Worm (Caenorhabditis elegans) whole organism, early embryonic: Measurements from ENCODE around the gene srsx-40.

Source experiments
- B0310.2 ChIP-seq: sonication (generic microtip); optimal IDR thresholded peaks from 2 replicates; lab custom pipeline; 2016; ENCODE audit warnings: mild to moderate bottlenecking, missing genetic modification characterization, missing compliant biosample characterization
- F13C5.2 ChIP-seq: sonication (generic microtip); optimal IDR thresholded peaks from 2 replicates; lab custom pipeline; 2017; ENCODE audit warnings: mild to moderate bottlenecking, missing genetic modification characterization, inconsistent platforms, missing compliant biosample characterization
- aly-1 ChIP-seq: sonication (generic microtip); optimal IDR thresholded peaks from 2 replicates; lab custom pipeline; 2016; ENCODE audit warnings: missing genetic modification characterization, missing compliant biosample characterization
- ama-1 ChIP-seq: fragments of 150-350 bp; optimal IDR thresholded peaks from 2 replicates; lab custom pipeline; 2014
- ceh-13 ChIP-seq: fragments of 200-800 bp; sonication (Bioruptor generic); optimal IDR thresholded peaks from 2 replicates; lab custom pipeline; 2018; ENCODE audit warnings: mild to moderate bottlenecking, missing genetic modification characterization, missing compliant biosample characterization
- ceh-36 ChIP-seq: sonication (generic microtip); optimal IDR thresholded peaks from 2 replicates; lab custom pipeline; 2016; ENCODE audit warnings: missing genetic modification characterization, inconsistent platforms, missing compliant biosample characterization
- ets-7 ChIP-seq: sonication (generic microtip); optimal IDR thresholded peaks from 2 replicates; lab custom pipeline; 2016; ENCODE audit warnings: missing genotype, missing genetic modification characterization, missing compliant biosample characterization
- flt-1 ChIP-seq: fragments of 200-800 bp; sonication (Bioruptor generic); IDR thresholded peaks from 2 replicates; pipeline ENCODE4 v1.3.6; 2022; ENCODE audit warnings: missing genetic modification characterization, missing compliant biosample characterization
- hmbx-1 ChIP-seq: sonication (generic microtip); optimal IDR thresholded peaks from 2 replicates; lab custom pipeline; 2016; ENCODE audit warnings: mild to moderate bottlenecking, missing genetic modification characterization, missing compliant biosample characterization
- hmg-4 ChIP-seq: fragments of 200-800 bp; sonication (Bioruptor generic); optimal IDR thresholded peaks from 2 replicates; lab custom pipeline; 2018; ENCODE audit warnings: mild to moderate bottlenecking, missing genetic modification characterization, missing compliant biosample characterization
- hnd-1 ChIP-seq: sonication (generic microtip); optimal IDR thresholded peaks from 2 replicates; lab custom pipeline; 2016; ENCODE audit warnings: missing genetic modification characterization, missing compliant biosample characterization
- pes-1 ChIP-seq: fragments of 200-800 bp; sonication (Bioruptor generic); IDR thresholded peaks from 2 replicates; pipeline ENCODE4 v1.3.6; 2022; ENCODE audit warnings: missing genetic modification reagents, missing genetic modification characterization, missing compliant biosample characterization
- scrt-1 ChIP-seq: fragments of 200-800 bp; sonication (Bioruptor generic); IDR thresholded peaks from 2 replicates; pipeline ENCODE4 v1.3.6; 2022; ENCODE audit warnings: missing genetic modification characterization, missing compliant biosample characterization
- sea-1 ChIP-seq: fragments of 200-800 bp; sonication (Bioruptor generic); conservative IDR thresholded peaks from 2 replicates; pipeline ENCODE4 v1.3.6; 2022; ENCODE audit warnings: missing genetic modification characterization, missing compliant biosample characterization
- tbx-11 ChIP-seq: fragments of 200-800 bp; sonication (Bioruptor generic); IDR thresholded peaks from 2 replicates; pipeline ENCODE4 v1.3.6; 2022; ENCODE audit warnings: missing genetic modification characterization, missing compliant biosample characterization
- tbx-37 ChIP-seq: fragments of 200-800 bp; sonication (Bioruptor generic); conservative IDR thresholded peaks from 2 replicates; pipeline ENCODE4 v1.3.6; 2022; ENCODE audit warnings: missing genetic modification reagents, missing genetic modification characterization, missing compliant biosample characterization
- tra-4 ChIP-seq: sonication (generic microtip); optimal IDR thresholded peaks from 2 replicates; lab custom pipeline; 2017; ENCODE audit warnings: missing genetic modification characterization, missing compliant biosample characterization

srsx-40 gene

ce11 chrV:7741918-7742317 is 38.5 kb upstream of the srsx-40 start:
- TF ChIP-seq ceh-36 (no peak), scrt-1 (GFP tag; lab: Robert Waterston, UW) (no peak), tra-4 (no peak), hnd-1 (tag; lab: Kevin White, UChicago) (no peak), sea-1 (GFP tag; lab: Robert Waterston, UW) (no peak), tbx-11 (GFP tag; lab: Robert Waterston, UW) (no peak), F13C5.2 (no peak)

ce11 chrV:7739949-7740348 is 36.5 kb upstream of the srsx-40 start:
- TF ChIP-seq hnd-1 (tag; lab: Kevin White, UChicago) (no peak), hmg-4 (GFP tag; lab: Kevin White, UChicago) (no peak), sea-1 (GFP tag; lab: Robert Waterston, UW) (no peak), scrt-1 (GFP tag; lab: Robert Waterston, UW) (no peak), flt-1 (GFP tag; lab: Robert Waterston, UW) (no peak), ets-7 (tag; lab: Kevin White, UChicago) (no peak), tra-4 (no peak), ama-1 (lab: Kevin White, UChicago) (no peak), aly-1 (tag; lab: Kevin White, UChicago) (no peak), B0310.2 (tag; lab: Kevin White, UChicago) (no peak), ceh-36 (no peak), hmbx-1 (no peak), ceh-13 (GFP tag; lab: Kevin White, UChicago) (no peak), F13C5.2 (no peak), tbx-11 (GFP tag; lab: Robert Waterston, UW) (no peak), pes-1 (no peak), tbx-37 (GFP tag; lab: Robert Waterston, UW) (no peak)

DNA sequence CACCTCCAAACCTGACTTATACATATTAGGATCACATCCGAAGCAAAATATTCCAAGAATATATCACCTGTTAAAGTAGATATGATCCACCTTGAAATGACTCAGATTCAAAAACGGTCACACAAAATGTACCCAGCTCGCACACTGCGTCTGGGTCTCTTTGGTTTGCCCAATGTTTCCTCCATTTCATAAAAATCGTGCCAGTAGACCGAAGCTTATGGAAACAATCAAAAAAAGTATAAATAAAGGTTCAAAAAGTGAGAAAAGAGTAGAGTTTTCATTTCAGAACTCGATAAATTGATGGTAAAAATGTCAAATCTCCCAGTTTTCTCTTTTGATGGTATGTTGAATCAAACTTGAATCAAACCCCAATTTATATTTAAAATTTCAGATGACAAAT is 34.3 kb upstream of the srsx-40 start, which contains the start of gene srr-9:
TSS of gene srr-9 (plus strand) at position 301 of the 400 bp plus-strand sequence.
- TF ChIP-seq sea-1 (GFP tag; lab: Robert Waterston, UW) (no peak), hnd-1 (tag; lab: Kevin White, UChicago) (no peak), F13C5.2 (no peak), tbx-37 (GFP tag; lab: Robert Waterston, UW) (no peak), pes-1 (no peak), scrt-1 (GFP tag; lab: Robert Waterston, UW) (no peak), ceh-36 (no peak), hmbx-1 (no peak), tbx-11 (GFP tag; lab: Robert Waterston, UW) (no peak), B0310.2 (tag; lab: Kevin White, UChicago) (no peak), aly-1 (tag; lab: Kevin White, UChicago) (no peak), ama-1 (lab: Kevin White, UChicago) (no peak), tra-4 (no peak), ceh-13 (GFP tag; lab: Kevin White, UChicago) (no peak), ets-7 (tag; lab: Kevin White, UChicago) (no peak), hmg-4 (GFP tag; lab: Kevin White, UChicago) (no peak)

ce11 chrV:7735319-7735718 is 31.9 kb upstream of the srsx-40 start, which contains the start of gene srr-10:
TSS of gene srr-10 (plus strand) at chrV:7735619.
- TF ChIP-seq tbx-37 (GFP tag; lab: Robert Waterston, UW) (no peak), flt-1 (GFP tag; lab: Robert Waterston, UW) (no peak), pes-1 (no peak), ceh-36 (no peak)

ce11 chrV:7734909-7735308 is 31.5 kb upstream of the srsx-40 start, which contains the start of gene clic-1:
TSS of gene clic-1 (minus strand) at chrV:7734911.
- TF ChIP-seq B0310.2 (tag; lab: Kevin White, UChicago) (no peak), F13C5.2 (peak; percentile 63), hnd-1 (tag; lab: Kevin White, UChicago) (no peak), ceh-13 (GFP tag; lab: Kevin White, UChicago) (no peak), scrt-1 (GFP tag; lab: Robert Waterston, UW) (no peak)

ce11 chrV:7733240-7733765 is 29.9 kb upstream of the srsx-40 start:
- TF ChIP-seq tbx-37 (GFP tag; lab: Robert Waterston, UW) (no peak), B0310.2 (tag; lab: Kevin White, UChicago) (no peak), scrt-1 (GFP tag; lab: Robert Waterston, UW) (no peak), hnd-1 (tag; lab: Kevin White, UChicago) (no peak), tbx-11 (GFP tag; lab: Robert Waterston, UW) (no peak), flt-1 (GFP tag; lab: Robert Waterston, UW) (no peak)

ce11 chrV:7730488-7730887 is 27.1 kb upstream of the srsx-40 start:
- no peak for TF ChIP-seq aly-1 (tag; lab: Kevin White, UChicago)
- no peak for TF ChIP-seq hmg-4 (GFP tag; lab: Kevin White, UChicago)
- TF ChIP-seq tbx-37 (GFP tag; lab: Robert Waterston, UW), result 0 out of 2 replicates have a peak, but pooled peaks have one; percentile 18
- peak; percentile 8 for TF ChIP-seq B0310.2 (tag; lab: Kevin White, UChicago)
- TF ChIP-seq sea-1 (GFP tag; lab: Robert Waterston, UW), result no peak
- no peak for TF ChIP-seq hmbx-1
- TF ChIP-seq scrt-1 (GFP tag; lab: Robert Waterston, UW), result no peak
- peak; percentile 37; the same call in 1 of the 2 replicates for TF ChIP-seq pes-1
- TF ChIP-seq ceh-36, result peak; percentile 25
- no peak for TF ChIP-seq ceh-13 (GFP tag; lab: Kevin White, UChicago)
- TF ChIP-seq hnd-1 (tag; lab: Kevin White, UChicago), result no peak
- TF ChIP-seq ets-7 (tag; lab: Kevin White, UChicago), result no peak

DNA sequence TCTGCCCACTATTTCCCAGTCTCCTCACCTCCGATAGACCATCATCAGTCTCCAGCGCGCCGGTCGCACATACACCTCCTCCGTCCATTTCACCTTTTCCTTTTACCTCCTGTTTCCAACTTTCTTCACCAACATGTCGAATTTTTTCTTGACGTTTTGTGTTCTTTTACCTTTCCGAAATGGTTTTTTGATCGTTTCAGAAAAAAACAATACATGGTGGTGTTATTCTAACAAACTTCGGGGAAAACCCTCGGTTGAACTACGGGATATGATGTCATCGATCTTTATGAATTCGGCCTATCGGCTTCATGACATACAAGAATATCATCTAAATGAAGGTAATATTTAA is 25.2 kb upstream of the srsx-40 start, which contains the start of gene Y97E10C.1:
TSS of gene Y97E10C.1 (plus strand) at position 201 of the 349 bp plus-strand sequence.
- TF ChIP-seq hnd-1 (tag; lab: Kevin White, UChicago), result no peak
- no peak for TF ChIP-seq tbx-11 (GFP tag; lab: Robert Waterston, UW)
- no peak for TF ChIP-seq F13C5.2
- no peak for TF ChIP-seq hmg-4 (GFP tag; lab: Kevin White, UChicago)
- no peak for TF ChIP-seq aly-1 (tag; lab: Kevin White, UChicago)
- TF ChIP-seq ama-1 (lab: Kevin White, UChicago), result no peak
- TF ChIP-seq ets-7 (tag; lab: Kevin White, UChicago), result no peak
- TF ChIP-seq tra-4, result no peak
- TF ChIP-seq pes-1, result no peak
- TF ChIP-seq ceh-13 (GFP tag; lab: Kevin White, UChicago), result no peak
- TF ChIP-seq ceh-36, result no peak
- no peak for TF ChIP-seq tbx-37 (GFP tag; lab: Robert Waterston, UW)
- no peak for TF ChIP-seq hmbx-1
- no peak for TF ChIP-seq flt-1 (GFP tag; lab: Robert Waterston, UW)
- TF ChIP-seq B0310.2 (tag; lab: Kevin White, UChicago), result no peak
- no peak for TF ChIP-seq scrt-1 (GFP tag; lab: Robert Waterston, UW)
- TF ChIP-seq sea-1 (GFP tag; lab: Robert Waterston, UW), result no peak
